Worm (Caenorhabditis elegans): Measurements from ENCODE around the gene Y22D7AL.4.

Y22D7AL.4 gene

DNA sequence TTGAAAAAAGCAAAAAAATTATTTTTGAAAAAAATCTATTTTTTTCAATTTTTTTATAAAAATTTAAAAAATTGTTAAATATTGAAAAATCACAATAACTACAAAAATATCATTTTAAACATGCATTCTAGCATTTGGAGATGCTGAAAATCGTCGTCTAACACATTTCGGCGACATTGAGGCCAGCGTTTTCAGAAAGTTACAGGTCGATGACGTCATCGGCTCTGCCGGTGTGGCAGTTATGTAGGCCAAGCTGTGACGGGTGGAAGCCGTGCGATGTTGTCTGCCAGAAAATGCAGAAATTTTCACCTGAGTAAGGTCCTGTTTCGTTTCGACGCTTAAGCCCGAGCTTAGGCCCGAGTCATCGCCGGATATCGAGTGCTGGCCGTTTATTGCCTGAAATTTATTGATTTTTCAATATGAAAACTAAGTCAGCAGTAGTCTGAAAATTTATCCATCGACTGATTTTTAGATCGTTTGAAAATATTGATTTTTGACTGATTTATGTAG, 39.4 kb downstream of the Y22D7AL.4 start, which contains the start of gene Y22D7AR.3:
Gene Y22D7AR.3 (minus strand): TSS at position 51 of the 510 bp plus-strand sequence.
- no peak for TF ChIP-seq sptf-1 (tag; optimal IDR thresholded peaks at IDR 0.05)
- peak; percentile 40 for TF ChIP-seq zip-8 (tag; optimal IDR thresholded peaks at IDR 0.05)

DNA sequence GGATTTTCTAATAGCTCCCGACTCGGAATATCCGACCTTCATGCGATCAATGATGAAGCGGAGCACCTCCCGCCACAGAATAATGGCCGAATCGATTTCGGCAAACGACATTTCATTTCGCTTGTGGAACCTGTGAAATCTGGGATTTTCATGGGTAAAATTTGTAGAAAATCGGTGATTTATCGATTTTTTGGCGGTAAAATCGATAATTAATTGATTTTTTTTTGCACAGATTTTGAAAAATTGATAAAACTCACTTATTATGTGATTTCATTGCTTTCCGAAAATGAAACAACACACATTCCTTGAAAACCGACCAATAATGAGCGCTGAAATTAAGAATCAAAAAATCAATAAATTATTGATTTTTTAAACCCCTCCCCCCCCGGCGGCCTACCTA, 40.5 kb downstream of the Y22D7AL.4 start:
- TF ChIP-seq nhr-12 (tag; optimal IDR thresholded peaks at IDR 0.05) = no peak
- no peak for TF ChIP-seq elt-1 (tag; optimal IDR thresholded peaks at IDR 0.05; ENCODE audit: borderline replicate concordance, insufficient read depth)
- no peak for TF ChIP-seq mls-2 (tag; optimal IDR thresholded peaks at IDR 0.05)
- TF ChIP-seq ceh-83 (GFP tag; optimal IDR thresholded peaks at IDR 0.05) = no peak
- no peak for TF ChIP-seq unc-120 (tag; optimal IDR thresholded peaks at IDR 0.05; ENCODE audit: poor library complexity, severe bottlenecking)
- TF ChIP-seq nhr-237 (tag; optimal IDR thresholded peaks at IDR 0.05) = no peak
- TF ChIP-seq lin-13 (tag; optimal IDR thresholded peaks at IDR 0.05) = no peak
- no peak for TF ChIP-seq nhr-76 (tag; optimal IDR thresholded peaks at IDR 0.05)
- TF ChIP-seq ham-2 (GFP tag; optimal IDR thresholded peaks at IDR 0.05) = no peak
- no peak for TF ChIP-seq hlh-1 (tag; optimal IDR thresholded peaks at IDR 0.05)
- no peak for TF ChIP-seq mab-5 (tag; optimal IDR thresholded peaks at IDR 0.05)
- TF ChIP-seq ceh-39 (tag; optimal IDR thresholded peaks at IDR 0.05) = no peak
- TF ChIP-seq mep-1 (tag; optimal IDR thresholded peaks at IDR 0.05) = no peak
- no peak for TF ChIP-seq M03D4.4 (tag; optimal IDR thresholded peaks at IDR 0.05)
- TF ChIP-seq lsy-2 (tag; optimal IDR thresholded peaks at IDR 0.05) = no peak

DNA sequence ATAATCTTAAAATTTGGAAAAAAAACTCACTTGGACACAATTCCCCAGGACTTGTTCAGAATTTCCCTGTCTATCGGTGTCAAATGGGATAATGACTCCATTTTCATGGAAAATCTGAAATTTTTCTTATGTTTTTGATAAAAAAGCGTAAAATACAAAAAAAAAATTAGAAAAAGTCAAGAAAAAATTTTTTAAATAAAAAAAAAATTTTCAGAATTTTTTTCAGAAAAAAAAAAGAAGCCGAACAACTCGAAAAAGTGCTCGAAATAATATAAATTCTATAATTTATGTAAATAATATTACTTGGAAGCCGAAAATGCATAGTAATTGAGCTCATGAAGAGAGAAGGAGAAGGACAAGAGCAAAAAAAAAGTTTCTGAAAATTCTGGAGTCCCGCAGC, 42.1 kb downstream of the Y22D7AL.4 start, which contains the start of gene glb-30:
Gene glb-30 (minus strand): TSS at position 101 of the 400 bp plus-strand sequence.
- no peak for TF ChIP-seq nhr-28 (tag; optimal IDR thresholded peaks at IDR 0.05)
- no peak for TF ChIP-seq mls-2 (tag; optimal IDR thresholded peaks at IDR 0.05)
- no peak for TF ChIP-seq M03D4.4 (tag; optimal IDR thresholded peaks at IDR 0.05)
- TF ChIP-seq cnd-1 (tag; optimal IDR thresholded peaks at IDR 0.05) = no peak

DNA sequence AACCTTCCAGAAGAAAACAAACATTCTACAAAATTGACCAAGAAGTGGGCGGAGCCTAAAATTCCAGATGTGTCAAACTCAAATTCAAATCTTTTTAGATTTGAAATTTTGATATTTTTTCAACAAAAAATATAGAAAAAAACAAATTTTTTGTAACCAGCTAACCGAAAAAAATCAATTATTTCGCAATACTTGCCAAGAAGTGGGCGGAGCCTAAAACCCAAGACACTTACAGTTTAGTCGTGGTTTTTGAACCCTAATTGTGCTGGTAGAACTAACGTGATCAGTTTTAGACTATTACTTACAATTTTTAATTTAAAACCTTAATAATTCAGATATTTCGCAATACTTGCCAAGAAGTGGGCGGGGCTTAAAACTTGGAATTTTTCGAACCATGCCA, 46.9 kb downstream of the Y22D7AL.4 start:
- no peak for TF ChIP-seq cnd-1 (tag; optimal IDR thresholded peaks at IDR 0.05)
- no peak for TF ChIP-seq sem-2 (GFP tag; optimal IDR thresholded peaks at IDR 0.05)
- no peak for TF ChIP-seq nhr-28 (tag; optimal IDR thresholded peaks at IDR 0.05)
- no peak for TF ChIP-seq unc-39 (tag; optimal IDR thresholded peaks at IDR 0.05)

DNA sequence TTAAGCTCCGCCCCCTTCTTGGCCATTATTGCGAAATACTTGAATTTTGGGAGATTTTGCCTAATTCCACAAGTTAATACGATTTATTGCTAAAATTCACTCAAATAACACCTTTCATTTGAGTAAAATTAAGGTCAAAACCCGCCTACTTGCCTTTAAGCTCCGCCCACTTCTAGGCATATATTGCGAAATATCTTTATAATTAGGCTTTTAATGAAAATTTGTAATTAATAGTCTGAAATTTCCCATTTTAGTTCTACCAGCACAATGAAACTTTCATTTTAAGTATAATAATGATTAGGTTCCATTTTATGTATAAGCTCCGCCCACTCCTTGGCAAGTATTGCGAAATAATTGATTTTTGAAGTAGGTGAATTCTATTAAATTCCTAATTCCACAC, 48.3 kb downstream of the Y22D7AL.4 start:
- TF ChIP-seq nhr-76 (tag; optimal IDR thresholded peaks at IDR 0.05) = no peak
- TF ChIP-seq pha-4 (tag; optimal IDR thresholded peaks at IDR 0.05) = no peak
- TF ChIP-seq drap-1 (GFP tag; optimal IDR thresholded peaks at IDR 0.05) = no peak
- no peak for TF ChIP-seq unc-120 (tag; optimal IDR thresholded peaks at IDR 0.05; ENCODE audit: poor library complexity, severe bottlenecking)
- no peak for TF ChIP-seq snpc-4 (tag; optimal IDR thresholded peaks at IDR 0.05)
- TF ChIP-seq lin-13 (tag; optimal IDR thresholded peaks at IDR 0.05) = no peak
- no peak for TF ChIP-seq M03D4.4 (tag; optimal IDR thresholded peaks at IDR 0.05)
- TF ChIP-seq ceh-39 (tag; optimal IDR thresholded peaks at IDR 0.05) = no peak
- no peak for TF ChIP-seq ham-2 (GFP tag; optimal IDR thresholded peaks at IDR 0.05)

DNA sequence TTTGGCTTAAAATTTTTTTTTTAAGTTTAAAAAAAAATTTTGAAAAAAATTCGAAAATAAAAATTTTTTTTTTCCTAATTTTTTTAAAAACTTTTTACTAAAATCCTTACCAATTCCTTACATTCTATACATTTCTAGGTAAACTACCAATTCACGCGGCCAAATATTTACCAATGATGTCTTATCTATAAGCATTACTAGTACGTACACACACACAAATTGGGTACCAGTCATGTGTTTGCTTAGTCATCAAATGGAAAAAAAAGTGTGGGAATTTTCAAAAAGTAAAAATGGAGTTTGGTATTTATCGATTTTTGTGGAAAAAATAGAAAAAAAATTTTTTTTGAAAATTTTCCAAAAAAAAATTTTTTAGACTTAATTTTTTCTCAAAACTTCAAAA, 50.2 kb downstream of the Y22D7AL.4 start, which contains the start of gene Y22D7AR.6:
Gene Y22D7AR.6 (minus strand): TSS at position 134 of the 400 bp plus-strand sequence.
- TF ChIP-seq nhr-2 (tag; optimal IDR thresholded peaks at IDR 0.05) = no peak
- TF ChIP-seq unc-120 (tag; optimal IDR thresholded peaks at IDR 0.05; ENCODE audit: poor library complexity, severe bottlenecking) = no peak
- TF ChIP-seq nhr-76 (tag; optimal IDR thresholded peaks at IDR 0.05) = no peak

DNA sequence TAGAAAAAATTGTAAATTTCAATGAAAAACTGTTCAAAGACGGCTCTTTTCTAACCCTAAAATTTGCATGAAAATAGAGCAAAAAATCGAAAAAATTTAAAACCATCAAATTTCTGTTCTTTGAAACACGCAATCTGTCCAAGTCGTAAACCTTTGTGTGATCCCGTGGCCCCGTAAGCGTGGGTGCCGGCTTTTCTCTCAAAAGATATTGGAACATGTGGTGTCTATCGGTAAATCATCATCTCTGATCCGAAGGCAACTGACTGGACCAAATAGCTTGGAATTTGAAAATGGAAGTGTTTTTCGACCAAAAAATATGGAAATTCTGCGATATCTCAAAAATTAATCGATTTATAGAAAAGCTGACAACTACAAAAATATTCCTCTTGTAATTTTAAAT, 52.2 kb downstream of the Y22D7AL.4 start:
- TF ChIP-seq lin-13 (tag; optimal IDR thresholded peaks at IDR 0.05) (no peak), nhr-12 (tag; optimal IDR thresholded peaks at IDR 0.05) (no peak), ztf-11 (tag; optimal IDR thresholded peaks at IDR 0.05) (no peak), sptf-1 (tag; optimal IDR thresholded peaks at IDR 0.05) (no peak), nhr-237 (tag; optimal IDR thresholded peaks at IDR 0.05) (no peak), unc-120 (tag; optimal IDR thresholded peaks at IDR 0.05; ENCODE audit: poor library complexity, severe bottlenecking) (peak; percentile 27), hlh-1 (tag; optimal IDR thresholded peaks at IDR 0.05) (peak; percentile 47), mep-1 (tag; optimal IDR thresholded peaks at IDR 0.05) (no peak), ceh-43 (GFP tag; optimal IDR thresholded peaks at IDR 0.05) (no peak)

Measured in whole organism, mixed stage, embryonic.